Worm (Caenorhabditis elegans): ENCODE results near the gene W04G3.5.

ce11 chrX:11123998-11124397 is 50.5 kb downstream of the W04G3.5 start:
- TF ChIP-seq ama-1 (optimal IDR thresholded peaks at IDR 0.05) (no peak), pqm-1 (tag; optimal IDR thresholded peaks at IDR 0.05) (no peak), F13H6.1 (tag; optimal IDR thresholded peaks at IDR 0.05) (no peak), Y22D7AL.16 (tag; optimal IDR thresholded peaks at IDR 0.05) (no peak), npax-4 (tag; optimal IDR thresholded peaks at IDR 0.05) (no peak), ceh-9 (tag; optimal IDR thresholded peaks at IDR 0.05) (no peak), fkh-6 (tag; optimal IDR thresholded peaks at IDR 0.05) (no peak), nhr-232 (tag; optimal IDR thresholded peaks at IDR 0.05) (no peak), dve-1 (tag; optimal IDR thresholded peaks at IDR 0.05) (no peak), tbx-7 (tag; optimal IDR thresholded peaks at IDR 0.05) (no peak), rnt-1 (tag; optimal IDR thresholded peaks at IDR 0.05) (no peak), ceh-22 (tag; optimal IDR thresholded peaks at IDR 0.05) (no peak), fkh-10 (GFP tag; optimal IDR thresholded peaks at IDR 0.05) (no peak), ceh-31 (tag; optimal IDR thresholded peaks at IDR 0.05) (no peak)

Data from whole organism, late embryonic.